Worm (Caenorhabditis elegans): Measurements from ENCODE around the gene Y37E11B.6.
A peak's percentile ranks its signal among the peaks of the same experiment; 100 is the strongest.

Gene Y37E11B.6

ce11 chrIV:3647551-3647950, 48.4 kb upstream of the Y37E11B.6 start:
- TF ChIP-seq ztf-11 (tag; optimal IDR thresholded peaks at IDR 0.05) (no peak), nhr-25 (tag; optimal IDR thresholded peaks at IDR 0.05) (peak; percentile 33), ceh-82 (tag; optimal IDR thresholded peaks at IDR 0.05) (no peak), jun-1 (tag; optimal IDR thresholded peaks at IDR 0.05) (no peak), eor-1 (tag; optimal IDR thresholded peaks at IDR 0.05) (no peak), nfya-1 (tag; optimal IDR thresholded peaks at IDR 0.05; ENCODE audit: insufficient read depth) (peak; percentile 54), lin-39 (tag; optimal IDR thresholded peaks at IDR 0.05) (peak; percentile 45)

- no peak for TF ChIP-seq pha-4 (tag; optimal IDR thresholded peaks at IDR 0.05)
- peak; percentile 69 for TF ChIP-seq ama-1 (optimal IDR thresholded peaks at IDR 0.05)
- peak; percentile 66 for TF ChIP-seq ceh-28 (tag; optimal IDR thresholded peaks at IDR 0.05)
- no peak for TF ChIP-seq ZK546.5 (tag; optimal IDR thresholded peaks at IDR 0.05)
Observed at ce11 chrIV:3646338-3647154, 47.4 kb upstream of the Y37E11B.6 start.

- TF ChIP-seq aly-2 (tag; optimal IDR thresholded peaks at IDR 0.05) (no peak), fkh-10 (GFP tag; optimal IDR thresholded peaks at IDR 0.05) (no peak), mdl-1 (tag; optimal IDR thresholded peaks at IDR 0.05) (no peak), fos-1 (tag; optimal IDR thresholded peaks at IDR 0.05) (no peak), elt-3 (tag; optimal IDR thresholded peaks at IDR 0.05) (no peak), egl-5 (tag; optimal IDR thresholded peaks at IDR 0.05) (no peak), nhr-23 (tag; optimal IDR thresholded peaks at IDR 0.05) (no peak), ZK546.5 (tag; optimal IDR thresholded peaks at IDR 0.05) (no peak), mml-1 (tag; optimal IDR thresholded peaks at IDR 0.05) (no peak), ceh-9 (tag; optimal IDR thresholded peaks at IDR 0.05) (no peak), hmg-11 (tag; optimal IDR thresholded peaks at IDR 0.05) (no peak), unc-62 (GFP tag; optimal IDR thresholded peaks at IDR 0.05) (no peak), lin-15B (tag; optimal IDR thresholded peaks at IDR 0.05) (no peak)
Observed at ce11 chrIV:3645487-3645886, 46.4 kb upstream of the Y37E11B.6 start.

ce11 chrIV:3644863-3645378, 45.8 kb upstream of the Y37E11B.6 start:
- TF ChIP-seq hmg-11 (tag; optimal IDR thresholded peaks at IDR 0.05) (no peak), lsy-12 (tag; optimal IDR thresholded peaks at IDR 0.05) (peak; percentile 49), elt-3 (tag; optimal IDR thresholded peaks at IDR 0.05) (peak in 1 of 3 experiments; percentile 16), nhr-43 (tag; optimal IDR thresholded peaks at IDR 0.05; ENCODE audit: poor library complexity, severe bottlenecking) (peak; percentile 55), ceh-28 (tag; optimal IDR thresholded peaks at IDR 0.05) (peak; percentile 44), nhr-25 (tag; optimal IDR thresholded peaks at IDR 0.05) (peak; percentile 32), ztf-4 (tag; optimal IDR thresholded peaks at IDR 0.05) (peak; percentile 80), mml-1 (tag; optimal IDR thresholded peaks at IDR 0.05) (no peak), nhr-12 (tag; optimal IDR thresholded peaks at IDR 0.05) (no peak)

ce11 chrIV:3642189-3642588, 43.1 kb upstream of the Y37E11B.6 start, which contains the start of gene CC8.3:
Gene CC8.3, minus strand, starts transcription at chrIV:3642289.
- TF ChIP-seq nhr-11 (tag; optimal IDR thresholded peaks at IDR 0.05), result no peak
- TF ChIP-seq R02D3.7 (tag; optimal IDR thresholded peaks at IDR 0.05), result no peak
- no peak for TF ChIP-seq skn-1 (tag; optimal IDR thresholded peaks at IDR 0.05)
- no peak for TF ChIP-seq aly-2 (tag; optimal IDR thresholded peaks at IDR 0.05)
- no peak for TF ChIP-seq nhr-23 (tag; optimal IDR thresholded peaks at IDR 0.05)
- TF ChIP-seq ceh-28 (tag; optimal IDR thresholded peaks at IDR 0.05), result no peak
- TF ChIP-seq nhr-25 (tag; optimal IDR thresholded peaks at IDR 0.05), result no peak
- TF ChIP-seq lin-15B (tag; optimal IDR thresholded peaks at IDR 0.05), result no peak
- TF ChIP-seq snpc-4 (tag; optimal IDR thresholded peaks at IDR 0.05), result no peak
- TF ChIP-seq nhr-28 (tag; optimal IDR thresholded peaks at IDR 0.05), result no peak
- TF ChIP-seq lin-39 (tag; optimal IDR thresholded peaks at IDR 0.05), result no peak
- no peak for TF ChIP-seq ceh-9 (tag; optimal IDR thresholded peaks at IDR 0.05)
- no peak for TF ChIP-seq nhr-43 (tag; optimal IDR thresholded peaks at IDR 0.05; ENCODE audit: poor library complexity, severe bottlenecking)
- no peak for TF ChIP-seq eor-1 (tag; optimal IDR thresholded peaks at IDR 0.05)

Measured in whole organism, L3 larva.